Worm (Caenorhabditis elegans): ENCODE results near the gene nhr-14.

ce11 chrX:8507053-8507452, 31.1 kb upstream of the nhr-14 start:
- TF ChIP-seq cebp-2 (GFP tag; IDR thresholded peaks at IDR 0.05) (no peak), lin-40 (tag; optimal IDR thresholded peaks at IDR 0.05) (no peak), cebp-1 (GFP tag; IDR thresholded peaks at IDR 0.05) (no peak), cebp-1 (tag; optimal IDR thresholded peaks at IDR 0.05) (no peak), nhr-27 (tag; optimal IDR thresholded peaks at IDR 0.05) (no peak), aptf-3 (GFP tag; IDR thresholded peaks at IDR 0.05) (no peak), nfya-1 (tag; optimal IDR thresholded peaks at IDR 0.05; ENCODE audit: borderline replicate concordance, insufficient read depth) (no peak), dpl-1 (GFP tag; optimal IDR thresholded peaks at IDR 0.05) (no peak), snpc-4 (GFP tag; optimal IDR thresholded peaks at IDR 0.05) (no peak), snpc-4 (tag; optimal IDR thresholded peaks at IDR 0.05) (no peak), ama-1 (optimal IDR thresholded peaks at IDR 0.05) (no peak), ama-1 (GFP tag; optimal IDR thresholded peaks at IDR 0.05) (no peak), Y79H2A.3 (GFP tag; conservative IDR thresholded peaks at IDR 0.05) (no peak), lin-26 (GFP tag; IDR thresholded peaks at IDR 0.05) (no peak), ets-4 (GFP tag; optimal IDR thresholded peaks at IDR 0.05) (no peak), egrh-3 (GFP tag; IDR thresholded peaks at IDR 0.05) (no peak), mes-4 (tag; optimal IDR thresholded peaks at IDR 0.05) (no peak)
